Fruit fly (Drosophila melanogaster): Measurements from ENCODE around the gene Klp98A.
A peak's percentile ranks its signal among the peaks of the same experiment; 100 is the strongest.

Gene Klp98A

dm6 chr3R:27554964-27555363 lies 4.0 kb downstream of the Klp98A start (continued):
- TF ChIP-seq CG18262 (tag; optimal IDR thresholded peaks at IDR 0.05) = peak; percentile 89
- TF ChIP-seq sqz (GFP tag; optimal IDR thresholded peaks at IDR 0.05) = peak; percentile 64
- TF ChIP-seq CG2889 (GFP tag; IDR thresholded peaks at IDR 0.05) = 0 out of 3 replicates have a peak, but pooled peaks have one; percentile 47
- TF ChIP-seq ind (GFP tag; optimal IDR thresholded peaks at IDR 0.05) = peak; percentile 79
- peak; percentile 68; the same call in 2 of the 3 replicates for TF ChIP-seq CG7357 (GFP tag; IDR thresholded peaks at IDR 0.05)
- no peak for TF ChIP-seq crol (GFP tag; IDR thresholded peaks at IDR 0.05)
- TF ChIP-seq CG15269 (tag; optimal IDR thresholded peaks at IDR 0.05) = peak; percentile 86
- peak; percentile 90 for TF ChIP-seq Xrp1 (GFP tag; IDR thresholded peaks at IDR 0.05)
- TF ChIP-seq CG14667 (GFP tag; IDR thresholded peaks at IDR 0.05) = peak; percentile 73
- TF ChIP-seq NK7.1 (GFP tag; optimal IDR thresholded peaks at IDR 0.05) = peak; percentile 51
- TF ChIP-seq CG34422 (GFP tag; IDR thresholded peaks at IDR 0.05) = peak; percentile 83
- TF ChIP-seq ro (GFP tag; IDR thresholded peaks at IDR 0.05) = 0 out of 2 replicates have a peak, but pooled peaks have one; percentile 33
- peak; percentile 40 for TF ChIP-seq CG30431 (GFP tag; optimal IDR thresholded peaks at IDR 0.05)
- TF ChIP-seq fu2 (GFP tag; optimal IDR thresholded peaks at IDR 0.05) = peak; percentile 46
- TF ChIP-seq CG2116 (GFP tag; optimal IDR thresholded peaks at IDR 0.05) = peak; percentile 19
- TF ChIP-seq sim (GFP tag; IDR thresholded peaks at IDR 0.05) = peak; percentile 57; the same call in 1 of the 2 replicates
- TF ChIP-seq CG11560 (tag; IDR thresholded peaks at IDR 0.05) = 0 out of 3 replicates have a peak, but pooled peaks have one; percentile 15
- peak; percentile 83 for TF ChIP-seq HLH3B (GFP tag; IDR thresholded peaks at IDR 0.05)
- TF ChIP-seq BtbVII (GFP tag; optimal IDR thresholded peaks at IDR 0.05) = peak; percentile 69
- no peak for TF ChIP-seq inv (GFP tag; IDR thresholded peaks at IDR 0.05; ENCODE audit: partially characterized antibody)
- peak; percentile 90 for TF ChIP-seq Awh (GFP tag; IDR thresholded peaks at IDR 0.05)
- TF ChIP-seq gro (GFP tag; optimal IDR thresholded peaks at IDR 0.05) = peak; percentile 42
- no peak for TF ChIP-seq pfk (GFP tag; optimal IDR thresholded peaks at IDR 0.05)
- peak; percentile 74 for TF ChIP-seq sisA (GFP tag; IDR thresholded peaks at IDR 0.05)
- peak; percentile 53 for TF ChIP-seq trh (GFP tag; optimal IDR thresholded peaks at IDR 0.05)
- TF ChIP-seq CG31388 (GFP tag; optimal IDR thresholded peaks at IDR 0.05) = peak; percentile 25
- TF ChIP-seq CG43689 (GFP tag; IDR thresholded peaks at IDR 0.05) = peak; percentile 75
- TF ChIP-seq ssp (GFP tag; IDR thresholded peaks at IDR 0.05) = peak; percentile 57; the same call in 1 of the 2 replicates
- TF ChIP-seq tup (GFP tag; optimal IDR thresholded peaks at IDR 0.05) = peak; percentile 59
- peak; percentile 71 for TF ChIP-seq Hr3 (GFP tag; optimal IDR thresholded peaks at IDR 0.05)
- TF ChIP-seq chm (GFP tag; IDR thresholded peaks at IDR 0.05) = 0 out of 2 replicates have a peak, but pooled peaks have one; percentile 26
- no peak for TF ChIP-seq abd-A (tag; optimal IDR thresholded peaks at IDR 0.05)
- TF ChIP-seq HHEX (GFP tag; optimal IDR thresholded peaks at IDR 0.05) = peak; percentile 81
- TF ChIP-seq Mad (GFP tag; optimal IDR thresholded peaks at IDR 0.05) = peak; percentile 43
- no peak for TF ChIP-seq CG13287 (GFP tag; IDR thresholded peaks at IDR 0.05; ENCODE audit: partially characterized antibody)
- no peak for TF ChIP-seq CG6791 (GFP tag; IDR thresholded peaks at IDR 0.05; ENCODE audit: partially characterized antibody)
- TF ChIP-seq tgo (GFP tag; IDR thresholded peaks at IDR 0.05) = peak; percentile 78
- TF ChIP-seq chn (GFP tag; optimal IDR thresholded peaks at IDR 0.05) = peak; percentile 69
- TF ChIP-seq CG8281 (tag; optimal IDR thresholded peaks at IDR 0.05) = peak; percentile 66
- TF ChIP-seq CG10147 (GFP tag; optimal IDR thresholded peaks at IDR 0.05) = peak; percentile 63
- TF ChIP-seq cato (GFP tag; optimal IDR thresholded peaks at IDR 0.05; ENCODE audit: borderline replicate concordance) = peak; percentile 56
- peak; percentile 81 for TF ChIP-seq CG17361 (GFP tag; IDR thresholded peaks at IDR 0.05)
- TF ChIP-seq mirr (GFP tag; optimal IDR thresholded peaks at IDR 0.05) = no peak
- TF ChIP-seq Nf-YA (GFP tag; IDR thresholded peaks at IDR 0.05) = peak; percentile 59; the same call in 1 of the 2 replicates
- TF ChIP-seq gsb-n (tag; optimal IDR thresholded peaks at IDR 0.05) = peak; percentile 79
- TF ChIP-seq peb (GFP tag; IDR thresholded peaks at IDR 0.05) = peak; percentile 69
- peak; percentile 71 for TF ChIP-seq CG17568 (GFP tag; optimal IDR thresholded peaks at IDR 0.05)
- TF ChIP-seq CG11456 (GFP tag; IDR thresholded peaks at IDR 0.05) = peak; percentile 72; the same call in 2 of the 3 replicates
- no peak for TF ChIP-seq Dip2 (GFP tag; IDR thresholded peaks at IDR 0.05)
- peak; percentile 71 for TF ChIP-seq CG13775 (GFP tag; optimal IDR thresholded peaks at IDR 0.05)
- TF ChIP-seq lola (GFP tag; optimal IDR thresholded peaks at IDR 0.05) = peak in 1 of 3 experiments; percentile 73
